Worm (Caenorhabditis elegans) whole organism, late embryonic: ENCODE results near the gene set-4.
A peak's percentile ranks its signal among the peaks of the same experiment; 100 is the strongest.

ENCODE experiments used
- C08G9.2 ChIP-seq: sonication (generic microtip); optimal IDR thresholded peaks from 2 replicates; lab custom pipeline; 2016; ENCODE audit warnings: mild to moderate bottlenecking, missing genetic modification characterization, moderate library complexity, missing compliant biosample characterization
- K09A11.1 ChIP-seq: sonication (generic microtip); optimal IDR thresholded peaks from 2 replicates; lab custom pipeline; 2017; ENCODE audit warnings: antibody characterized with exemption, mild to moderate bottlenecking, missing genetic modification characterization, missing compliant biosample characterization; ENCODE audit not compliant: insufficient read depth
- ceh-2 ChIP-seq: sonication (generic microtip); optimal IDR thresholded peaks from 2 replicates; lab custom pipeline; 2016; ENCODE audit warnings: missing genotype, missing genetic modification characterization, missing compliant biosample characterization
- ceh-34 ChIP-seq: sonication (generic microtip); optimal IDR thresholded peaks from 2 replicates; lab custom pipeline; 2016; ENCODE audit warnings: mild to moderate bottlenecking, missing genetic modification characterization, missing compliant biosample characterization
- ceh-48 ChIP-seq: sonication (generic microtip); optimal IDR thresholded peaks from 2 replicates; lab custom pipeline; 2016; ENCODE audit warnings: missing genetic modification characterization, inconsistent platforms, missing compliant biosample characterization
- ceh-6 ChIP-seq: fragments of 200-800 bp; sonication (Bioruptor generic); optimal IDR thresholded peaks from 2 replicates; lab custom pipeline; 2018; ENCODE audit warnings: mild to moderate bottlenecking, missing genetic modification characterization, missing compliant biosample characterization
- che-1 ChIP-seq: sonication (generic microtip); optimal IDR thresholded peaks from 2 replicates; lab custom pipeline; 2016; ENCODE audit warnings: mild to moderate bottlenecking, missing genetic modification characterization, missing compliant biosample characterization
- dmd-4 ChIP-seq: sonication (generic microtip); optimal IDR thresholded peaks from 2 replicates; lab custom pipeline; 2016; ENCODE audit warnings: borderline replicate concordance, missing genetic modification characterization, missing compliant biosample characterization
- dve-1 ChIP-seq: sonication (generic microtip); optimal IDR thresholded peaks from 2 replicates; lab custom pipeline; 2017; ENCODE audit warnings: antibody characterized with exemption, mild to moderate bottlenecking, missing genetic modification characterization, missing compliant biosample characterization
- elt-4 ChIP-seq: sonication (generic microtip); optimal IDR thresholded peaks from 2 replicates; lab custom pipeline; 2016; ENCODE audit warnings: missing genetic modification characterization, missing compliant biosample characterization
- fax-1 ChIP-seq: sonication (generic microtip); optimal IDR thresholded peaks from 2 replicates; lab custom pipeline; 2016; ENCODE audit warnings: missing genotype, missing genetic modification characterization, missing compliant biosample characterization
- fkh-6 ChIP-seq: sonication (generic microtip); optimal IDR thresholded peaks from 2 replicates; lab custom pipeline; 2016; ENCODE audit warnings: missing genetic modification characterization, missing compliant biosample characterization
- gmeb-2 ChIP-seq: sonication (generic microtip); optimal IDR thresholded peaks from 2 replicates; lab custom pipeline; 2016; ENCODE audit warnings: missing genetic modification characterization, inconsistent platforms, missing compliant biosample characterization
- hlh-13 ChIP-seq: fragments of 200-800 bp; sonication (Bioruptor generic); optimal IDR thresholded peaks from 2 replicates; lab custom pipeline; 2018; ENCODE audit warnings: mild to moderate bottlenecking, missing genetic modification characterization, missing compliant biosample characterization
- hlh-8 ChIP-seq: sonication (generic microtip); optimal IDR thresholded peaks from 2 replicates; lab custom pipeline; 2016; ENCODE audit warnings: missing genotype, missing genetic modification characterization, missing compliant biosample characterization
- lim-6 ChIP-seq: sonication (generic microtip); optimal IDR thresholded peaks from 2 replicates; lab custom pipeline; 2016; ENCODE audit warnings: missing genetic modification characterization, missing compliant biosample characterization
- lin-11 ChIP-seq: fragments of 200-800 bp; sonication (Bioruptor generic); optimal IDR thresholded peaks from 2 replicates; lab custom pipeline; 2018; ENCODE audit warnings: mild to moderate bottlenecking, missing genetic modification characterization, missing compliant biosample characterization
- madf-2 ChIP-seq: sonication (generic microtip); optimal IDR thresholded peaks from 2 replicates; lab custom pipeline; 2017; ENCODE audit warnings: missing genetic modification characterization, missing compliant biosample characterization
- mec-3 ChIP-seq: sonication (generic microtip); optimal IDR thresholded peaks from 2 replicates; lab custom pipeline; 2016; ENCODE audit warnings: borderline replicate concordance, missing genetic modification characterization, missing compliant biosample characterization
- nfya-1 ChIP-seq: sonication (generic microtip); optimal IDR thresholded peaks from 2 replicates; lab custom pipeline; 2017; ENCODE audit warnings: missing genetic modification characterization, mild to moderate bottlenecking, missing compliant biosample characterization, antibody characterized with exemption, moderate library complexity
- odd-2 ChIP-seq: sonication (generic microtip); optimal IDR thresholded peaks from 2 replicates; lab custom pipeline; 2017; ENCODE audit warnings: antibody characterized with exemption, mild to moderate bottlenecking, missing genetic modification characterization, missing compliant biosample characterization
- pax-1 ChIP-seq: fragments of 150-350 bp; optimal IDR thresholded peaks from 2 replicates; lab custom pipeline; 2014; ENCODE audit warnings: missing biosample characterization, missing genetic modification characterization
- pha-2 ChIP-seq: sonication (generic microtip); optimal IDR thresholded peaks from 2 replicates; lab custom pipeline; 2017; ENCODE audit warnings: mild to moderate bottlenecking, missing genetic modification characterization, missing compliant biosample characterization
- pha-4 ChIP-seq: fragments of 150-350 bp; optimal IDR thresholded peaks from 2 replicates; lab custom pipeline; 2018; ENCODE audit warnings: missing biosample characterization, missing genetic modification reagents, missing genetic modification characterization
- pros-1 ChIP-seq: fragments of 150-350 bp; optimal IDR thresholded peaks from 2 replicates; lab custom pipeline; 2014; ENCODE audit warnings: missing biosample characterization, missing genetic modification reagents, missing genetic modification characterization
- ref-2 ChIP-seq: sonication (generic microtip); optimal IDR thresholded peaks from 2 replicates; lab custom pipeline; 2016; ENCODE audit warnings: missing genetic modification characterization, missing compliant biosample characterization
- rnt-1 ChIP-seq: sonication (generic microtip); optimal IDR thresholded peaks from 2 replicates; lab custom pipeline; 2016; ENCODE audit warnings: missing genetic modification characterization, missing compliant biosample characterization
- sdc-2 ChIP-seq: sonication (generic microtip); optimal IDR thresholded peaks from 2 replicates; lab custom pipeline; 2016; ENCODE audit warnings: missing genotype, missing genetic modification characterization, missing compliant biosample characterization
- sox-4 ChIP-seq: sonication (generic microtip); optimal IDR thresholded peaks from 2 replicates; lab custom pipeline; 2017; ENCODE audit warnings: mild to moderate bottlenecking, missing genetic modification characterization, inconsistent platforms, missing compliant biosample characterization
- tbx-2 ChIP-seq: sonication (generic microtip); optimal IDR thresholded peaks from 2 replicates; lab custom pipeline; 2016; ENCODE audit warnings: missing genetic modification characterization, missing compliant biosample characterization
- tbx-7 ChIP-seq: sonication (generic microtip); optimal IDR thresholded peaks from 2 replicates; lab custom pipeline; 2016; ENCODE audit warnings: missing genotype, missing genetic modification characterization, missing compliant biosample characterization
- ttx-3 ChIP-seq: sonication (generic microtip); optimal IDR thresholded peaks from 2 replicates; lab custom pipeline; 2016; ENCODE audit warnings: missing genetic modification reagents, missing genetic modification characterization, missing compliant biosample characterization
- unc-3 ChIP-seq, 2 experiments: fragments of 200-800 bp in 1 of 2; sonication (Bioruptor generic) in 1 of 2; sonication (generic microtip) in 1 of 2; conservative IDR thresholded peaks in 1 of 2; optimal IDR thresholded peaks in 1 of 2; 2 replicates each; pipeline versions ENCODE4 v1.3.6 to Lab custom; 2016 to 2022; ENCODE audit warnings: missing compliant biosample characterization in 2 of 2, missing genetic modification characterization in 2 of 2, missing genetic modification reagents in 1 of 2
- unc-42 ChIP-seq: sonication (generic microtip); optimal IDR thresholded peaks from 2 replicates; lab custom pipeline; 2016; ENCODE audit warnings: missing genotype, missing genetic modification characterization, missing compliant biosample characterization
- zip-5 ChIP-seq: sonication (generic microtip); optimal IDR thresholded peaks from 2 replicates; lab custom pipeline; 2016; ENCODE audit warnings: missing genetic modification characterization, missing compliant biosample characterization

set-4 gene

DNA sequence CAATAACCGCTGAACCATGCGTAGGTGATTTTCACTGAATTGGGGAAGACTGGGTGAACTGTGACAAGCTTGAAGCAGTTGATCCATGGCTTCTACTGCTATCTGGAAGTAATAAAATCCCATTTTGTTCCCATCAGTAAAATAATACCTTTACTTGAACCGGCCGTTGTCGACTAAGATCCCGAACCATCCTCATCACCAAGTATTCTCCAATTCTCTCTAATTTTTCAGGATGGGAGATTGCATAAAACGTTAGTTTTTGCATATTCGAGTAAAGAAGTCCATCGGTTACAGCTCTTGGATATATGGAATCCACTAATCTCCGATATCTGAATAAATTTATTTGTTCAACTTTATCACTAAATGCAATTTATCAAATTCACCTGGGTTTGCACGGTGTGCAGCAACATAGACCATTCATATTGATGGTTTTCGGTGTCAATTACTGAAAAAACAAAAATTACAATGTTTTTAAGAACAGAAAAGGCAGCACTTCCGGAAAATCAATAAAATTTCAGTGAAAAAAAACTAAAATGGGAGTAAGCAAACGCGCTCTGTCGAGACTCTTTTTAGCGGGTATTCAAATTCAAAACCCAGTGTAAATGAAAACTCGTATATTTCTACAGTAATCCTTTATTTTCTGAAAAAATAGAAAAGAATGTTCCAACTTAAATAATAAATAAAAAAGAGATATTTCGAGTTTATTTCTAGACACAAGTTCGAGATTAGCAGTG lies 10.3 kb downstream of the set-4 start, which contains the start of gene efr-3:
Gene efr-3, minus strand, starts transcription at position 505 of the 734 bp plus-strand sequence.
- TF ChIP-seq nfya-1 (tag; lab: Kevin White, UChicago) = no peak
- peak; percentile 6 for TF ChIP-seq unc-42 (tag; lab: Kevin White, UChicago)
- TF ChIP-seq gmeb-2 = no peak
- TF ChIP-seq ceh-2 = no peak
- TF ChIP-seq ceh-48 (tag; lab: Kevin White, UChicago) = peak; percentile 90
- no peak for TF ChIP-seq tbx-7 (tag; lab: Kevin White, UChicago)
- TF ChIP-seq tbx-2 (tag; lab: Kevin White, UChicago) = no peak
- no peak for TF ChIP-seq K09A11.1 (tag; lab: Kevin White, UChicago)
- no peak for TF ChIP-seq lim-6 (tag; lab: Kevin White, UChicago)
- TF ChIP-seq hlh-8 (tag; lab: Kevin White, UChicago) = no peak
- TF ChIP-seq fkh-6 = no peak
- no peak for TF ChIP-seq ceh-34 (tag; lab: Kevin White, UChicago)
- no peak for TF ChIP-seq ceh-6 (GFP tag; lab: Kevin White, UChicago)
- TF ChIP-seq odd-2 = no peak
- no peak for TF ChIP-seq mec-3 (tag; lab: Kevin White, UChicago)
- TF ChIP-seq hlh-13 = no peak

DNA sequence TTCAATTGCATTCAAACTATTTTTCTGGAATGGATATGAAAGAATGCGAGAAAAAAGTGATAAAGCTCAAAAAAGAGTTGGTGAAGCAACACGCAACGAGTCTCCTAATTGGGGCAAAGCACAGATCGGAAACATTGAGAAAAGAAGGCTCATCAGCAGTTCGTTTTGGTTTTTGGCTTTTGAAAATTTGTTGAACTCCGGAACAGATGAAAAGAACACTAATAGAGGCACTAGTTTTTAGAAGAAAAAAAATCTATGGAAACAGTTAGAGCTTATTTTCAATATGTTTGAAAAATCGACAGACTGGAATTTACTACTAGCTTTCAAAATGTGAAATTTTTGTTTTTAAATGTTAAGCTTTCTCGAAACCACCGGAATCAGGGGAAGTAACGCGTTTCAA lies 19.3 kb downstream of the set-4 start:
- TF ChIP-seq ceh-6 (GFP tag; lab: Kevin White, UChicago) = no peak
- no peak for TF ChIP-seq lim-6 (tag; lab: Kevin White, UChicago)
- TF ChIP-seq unc-42 (tag; lab: Kevin White, UChicago) = no peak
- TF ChIP-seq pha-4 (tag; lab: Kevin White, UChicago) = no peak
- no peak for TF ChIP-seq rnt-1 (tag; lab: Kevin White, UChicago)
- TF ChIP-seq ttx-3 (tag; lab: Kevin White, UChicago) = no peak
- no peak for TF ChIP-seq lin-11 (tag; lab: Kevin White, UChicago)
- TF ChIP-seq zip-5 (tag; lab: Kevin White, UChicago) = no peak
- no peak for TF ChIP-seq che-1 (tag; lab: Kevin White, UChicago)
- no peak for TF ChIP-seq madf-2
- TF ChIP-seq dve-1 (tag; lab: Kevin White, UChicago) = no peak
- no peak for TF ChIP-seq pros-1 (tag; lab: Kevin White, UChicago)
- TF ChIP-seq odd-2 = no peak

DNA sequence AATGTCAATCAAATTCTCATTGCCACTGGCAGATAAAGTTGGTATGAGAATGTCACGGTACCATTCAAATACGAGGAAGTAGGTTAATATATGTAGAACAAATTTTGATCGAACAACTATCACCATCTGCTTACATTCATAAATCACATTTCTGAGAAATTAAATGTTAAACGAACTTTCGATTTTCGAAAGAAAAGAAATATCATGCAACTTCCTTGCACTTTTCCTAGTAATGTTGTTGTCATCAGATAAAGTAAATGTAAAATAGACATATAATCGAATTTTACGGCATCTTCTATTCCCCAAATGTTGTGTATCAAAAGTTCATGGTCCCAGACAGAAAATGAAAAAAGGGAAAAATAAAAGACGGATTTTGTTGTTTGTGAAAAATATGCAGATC lies 19.7 kb downstream of the set-4 start:
- TF ChIP-seq pha-2 (no peak), dve-1 (tag; lab: Kevin White, UChicago) (no peak), unc-3 (GFP tag; conservative IDR thresholded peaks at IDR 0.05; lab: Robert Waterston, UW) (no peak), unc-3 (tag; optimal IDR thresholded peaks at IDR 0.05; lab: Kevin White, UChicago) (no peak), che-1 (tag; lab: Kevin White, UChicago) (no peak), sox-4 (tag; lab: Kevin White, UChicago) (no peak), ref-2 (tag; lab: Kevin White, UChicago) (no peak), pax-1 (tag; lab: Kevin White, UChicago) (no peak), fax-1 (tag; lab: Kevin White, UChicago) (no peak), C08G9.2 (tag; lab: Kevin White, UChicago) (no peak), ceh-48 (tag; lab: Kevin White, UChicago) (no peak), elt-4 (tag; lab: Kevin White, UChicago) (no peak), dmd-4 (no peak), sdc-2 (tag; lab: Kevin White, UChicago) (no peak)
- TF ChIP-seq, all 69 proteins: peak for 0
